Worm (Caenorhabditis elegans): Measurements from ENCODE around the gene F44E7.7.

ce11 chrV:5798132-5798531, 12.9 kb upstream of the F44E7.7 start, which contains the start of gene nstp-3:
- TF ChIP-seq ces-1 (GFP tag; optimal IDR thresholded peaks at IDR 0.05), result no peak
- TF ChIP-seq sptf-1 (tag; optimal IDR thresholded peaks at IDR 0.05), result no peak
